Worm (Caenorhabditis elegans) whole organism, L1 larva: ENCODE data around the gene B0416.10.

Experiments
- C16A3.4 ChIP-seq: fragments of 150-350 bp; optimal IDR thresholded peaks from 2 replicates; lab custom pipeline; 2014; ENCODE audit warnings: missing biosample characterization, missing genetic modification characterization
- F16B12.6 ChIP-seq: fragments of 150-350 bp; optimal IDR thresholded peaks from 2 replicates; lab custom pipeline; 2014; ENCODE audit warnings: missing biosample characterization, missing genetic modification characterization
- ama-1 ChIP-seq: fragments of 150-350 bp; optimal IDR thresholded peaks from 2 replicates; lab custom pipeline; 2014
- ceh-82 ChIP-seq, 3 experiments: fragments of 150-350 bp in 1 of 3; sonication (generic microtip) in 2 of 3; optimal IDR thresholded peaks; 2 replicates each; lab custom pipeline; 2014 to 2017; ENCODE audit warnings: missing biosample characterization in 3 of 3, missing genetic modification characterization in 3 of 3
- ceh-88 ChIP-seq: fragments of 200-800 bp; sonication (Bioruptor generic); IDR thresholded peaks from 2 replicates; pipeline ENCODE4 v1.3.6; 2022; ENCODE audit warnings: missing genetic modification characterization, missing compliant biosample characterization
- ceh-90 ChIP-seq: sonication (generic microtip); optimal IDR thresholded peaks from 2 replicates; lab custom pipeline; 2016; ENCODE audit warnings: missing genetic modification characterization, missing compliant biosample characterization
- dpl-1 ChIP-seq, 3 experiments: fragments of 150-350 bp in 2 of 3; sonication (generic microtip) in 1 of 3; optimal IDR thresholded peaks; 2 replicates each; lab custom pipeline; 2014 to 2017; ENCODE audit warnings: missing biosample characterization in 3 of 3, missing genetic modification characterization in 3 of 3, missing genetic modification reagents in 3 of 3
- dsc-1 ChIP-seq: sonication (generic microtip); optimal IDR thresholded peaks from 2 replicates; lab custom pipeline; 2016; ENCODE audit warnings: mild to moderate bottlenecking, missing genetic modification characterization, missing compliant biosample characterization
- efl-1 ChIP-seq, 4 experiments: fragments of 150-350 bp; optimal IDR thresholded peaks in 3 of 4; peaks in 1 of 4; 1 replicate in 1 of 4; 2 replicates in 3 of 4; lab custom pipeline; 2014; ENCODE audit warnings: missing biosample characterization in 2 of 4, missing genetic modification characterization in 2 of 4, missing genetic modification reagents in 2 of 4
- efl-3 ChIP-seq: fragments of 200-800 bp; sonication (Bioruptor generic); optimal IDR thresholded peaks from 2 replicates; lab custom pipeline; 2018; ENCODE audit warnings: mild to moderate bottlenecking, missing genetic modification characterization, missing compliant biosample characterization
- egl-27 ChIP-seq, 2 experiments: fragments of 150-350 bp in 1 of 2; sonication (generic microtip); optimal IDR thresholded peaks; 3 replicates each; lab custom pipeline; 2017 to 2018; ENCODE audit warnings: missing biosample characterization in 2 of 2, missing genetic modification characterization in 2 of 2, missing genetic modification reagents in 2 of 2
- elt-2 ChIP-seq: sonication (generic microtip); optimal IDR thresholded peaks from 2 replicates; lab custom pipeline; 2016; ENCODE audit warnings: missing genetic modification characterization, mild to moderate bottlenecking, inconsistent platforms, missing compliant biosample characterization, missing genetic modification reagents
- elt-3 ChIP-seq, 6 experiments: fragments of 150-350 bp in 1 of 6; sonication (generic microtip); optimal IDR thresholded peaks; 2 replicates each; lab custom pipeline; 2017 to 2018; ENCODE audit warnings: missing biosample characterization in 6 of 6, missing genetic modification characterization in 6 of 6, inconsistent platforms in 1 of 6
- ets-5 ChIP-seq: fragments of 200-800 bp; sonication (Bioruptor generic); IDR thresholded peaks from 2 replicates; pipeline ENCODE4 v1.3.6; 2022; ENCODE audit warnings: missing genetic modification characterization, missing compliant biosample characterization
- fkh-10 ChIP-seq: sonication (generic microtip); optimal IDR thresholded peaks from 2 replicates; lab custom pipeline; 2017; ENCODE audit warnings: missing biosample characterization, missing genetic modification reagents, missing genetic modification characterization
- fkh-4 ChIP-seq: sonication (generic microtip); optimal IDR thresholded peaks from 2 replicates; lab custom pipeline; 2016; ENCODE audit warnings: missing compliant biosample characterization, missing genetic modification characterization, borderline replicate concordance
- fkh-8 ChIP-seq: sonication (generic microtip); optimal IDR thresholded peaks from 2 replicates; lab custom pipeline; 2016; ENCODE audit warnings: mild to moderate bottlenecking, missing genetic modification characterization, missing compliant biosample characterization
- hlh-17 ChIP-seq: fragments of 200-800 bp; sonication (Bioruptor generic); optimal IDR thresholded peaks from 2 replicates; lab custom pipeline; 2018; ENCODE audit warnings: missing genetic modification characterization, mild to moderate bottlenecking, missing compliant biosample characterization, moderate library complexity, borderline replicate concordance
- hlh-4 ChIP-seq: sonication (generic microtip); optimal IDR thresholded peaks from 2 replicates; lab custom pipeline; 2016; ENCODE audit warnings: mild to moderate bottlenecking, missing genetic modification characterization, missing compliant biosample characterization
- hpl-2 ChIP-seq: fragments of 150-350 bp; optimal IDR thresholded peaks from 2 replicates; lab custom pipeline; 2014; ENCODE audit warnings: missing biosample characterization, missing genetic modification reagents, missing genetic modification characterization
- irx-1 ChIP-seq: sonication (generic microtip); optimal IDR thresholded peaks from 2 replicates; lab custom pipeline; 2016; ENCODE audit warnings: missing genetic modification characterization, missing compliant biosample characterization
- jun-1 ChIP-seq: fragments of 150-350 bp; optimal IDR thresholded peaks from 2 replicates; lab custom pipeline; 2014; ENCODE audit warnings: missing biosample characterization, missing genetic modification reagents, missing genetic modification characterization
- lin-13 ChIP-seq: fragments of 150-350 bp; optimal IDR thresholded peaks from 2 replicates; lab custom pipeline; 2014; ENCODE audit warnings: missing biosample characterization, missing genetic modification reagents, missing genetic modification characterization
- lin-14 ChIP-seq: fragments of 200-800 bp; sonication (Bioruptor generic); optimal IDR thresholded peaks from 2 replicates; lab custom pipeline; 2018; ENCODE audit warnings: mild to moderate bottlenecking, missing genetic modification characterization, moderate library complexity, missing compliant biosample characterization
- lin-15B ChIP-seq: fragments of 150-350 bp; sonication (generic microtip); optimal IDR thresholded peaks from 3 replicates; lab custom pipeline; 2014; ENCODE audit warnings: missing biosample characterization, missing genetic modification characterization
- lin-39 ChIP-seq: fragments of 150-350 bp; optimal IDR thresholded peaks from 2 replicates; lab custom pipeline; 2014; ENCODE audit warnings: missing biosample characterization, missing genetic modification reagents, missing genetic modification characterization
- lir-3 ChIP-seq: sonication (generic microtip); optimal IDR thresholded peaks from 2 replicates; lab custom pipeline; 2016; ENCODE audit warnings: mild to moderate bottlenecking, missing genetic modification characterization, moderate library complexity, missing compliant biosample characterization; ENCODE audit not compliant: poor library complexity
- lsy-2 ChIP-seq, 2 experiments: fragments of 150-350 bp; optimal IDR thresholded peaks; 2 replicates each; lab custom pipeline; 2014; ENCODE audit warnings: missing biosample characterization in 2 of 2, missing genetic modification characterization in 2 of 2
- mdl-1 ChIP-seq, 2 experiments: fragments of 150-350 bp; optimal IDR thresholded peaks; 2 replicates each; lab custom pipeline; 2014 to 2017; ENCODE audit warnings: missing biosample characterization in 2 of 2, missing genetic modification characterization in 2 of 2, inconsistent platforms in 1 of 2
- mef-2 ChIP-seq: fragments of 150-350 bp; optimal IDR thresholded peaks from 2 replicates; lab custom pipeline; 2014; ENCODE audit warnings: missing biosample characterization, missing genetic modification characterization
- nhr-11 ChIP-seq: fragments of 150-350 bp; optimal IDR thresholded peaks from 2 replicates; lab custom pipeline; 2014; ENCODE audit warnings: missing biosample characterization, missing genetic modification characterization
- nhr-12 ChIP-seq: sonication (generic microtip); optimal IDR thresholded peaks from 2 replicates; lab custom pipeline; 2017; ENCODE audit warnings: missing biosample characterization, missing genetic modification characterization
- nhr-20 ChIP-seq: sonication (generic microtip); optimal IDR thresholded peaks from 2 replicates; lab custom pipeline; 2016; ENCODE audit warnings: mild to moderate bottlenecking, missing genetic modification characterization, missing compliant biosample characterization
- nhr-237 ChIP-seq: fragments of 150-350 bp; optimal IDR thresholded peaks from 2 replicates; lab custom pipeline; 2014; ENCODE audit warnings: missing biosample characterization, missing genetic modification characterization
- nhr-47 ChIP-seq: sonication (generic microtip); optimal IDR thresholded peaks from 2 replicates; lab custom pipeline; 2016; ENCODE audit warnings: mild to moderate bottlenecking, missing genetic modification characterization, moderate library complexity, missing compliant biosample characterization
- nhr-71 ChIP-seq: sonication (generic microtip); optimal IDR thresholded peaks from 2 replicates; lab custom pipeline; 2016; ENCODE audit warnings: mild to moderate bottlenecking, missing genetic modification characterization, moderate library complexity, missing compliant biosample characterization
- nhr-76 ChIP-seq: sonication (generic microtip); optimal IDR thresholded peaks from 2 replicates; lab custom pipeline; 2017; ENCODE audit warnings: missing biosample characterization, missing genetic modification characterization
- nhr-85 ChIP-seq: sonication (generic microtip); peaks from one replicate; lab custom pipeline; 2016; ENCODE audit warnings: missing genetic modification characterization, inconsistent platforms, missing compliant biosample characterization
- nhr-90 ChIP-seq: sonication (generic microtip); optimal IDR thresholded peaks from 2 replicates; lab custom pipeline; 2016; ENCODE audit warnings: mild to moderate bottlenecking, missing genetic modification characterization, missing compliant biosample characterization; ENCODE audit not compliant: poor library complexity
- pax-3 ChIP-seq: fragments of 200-800 bp; sonication (Bioruptor generic); optimal IDR thresholded peaks from 2 replicates; lab custom pipeline; 2018; ENCODE audit warnings: mild to moderate bottlenecking, missing genetic modification characterization, moderate library complexity, missing compliant biosample characterization
- skn-1 ChIP-seq: fragments of 150-350 bp; optimal IDR thresholded peaks from 2 replicates; lab custom pipeline; 2014; ENCODE audit warnings: missing biosample characterization, missing genetic modification characterization
- snu-23 ChIP-seq: sonication (generic microtip); optimal IDR thresholded peaks from 2 replicates; lab custom pipeline; 2016; ENCODE audit warnings: missing genetic modification characterization, missing compliant biosample characterization
- sox-4 ChIP-seq: sonication (generic microtip); optimal IDR thresholded peaks from 2 replicates; lab custom pipeline; 2016; ENCODE audit warnings: missing genetic modification characterization, missing compliant biosample characterization
- sptf-1 ChIP-seq: fragments of 150-350 bp; optimal IDR thresholded peaks from 2 replicates; lab custom pipeline; 2014; ENCODE audit warnings: missing biosample characterization, missing genetic modification characterization
- sup-37 ChIP-seq: fragments of 200-800 bp; sonication (Bioruptor generic); optimal IDR thresholded peaks from 2 replicates; lab custom pipeline; 2018; ENCODE audit warnings: mild to moderate bottlenecking, missing genetic modification characterization, missing compliant biosample characterization
- unc-30 ChIP-seq: sonication (generic microtip); optimal IDR thresholded peaks from 2 replicates; lab custom pipeline; 2017; ENCODE audit warnings: missing biosample characterization, missing genetic modification characterization
- xbp-1 ChIP-seq: sonication (generic microtip); optimal IDR thresholded peaks from 2 replicates; lab custom pipeline; 2016; ENCODE audit warnings: missing genetic modification characterization, missing compliant biosample characterization

B0416.10 gene

ce11 chrX:9225273-9225672 lies 49.2 kb downstream of the B0416.10 start (continued):
- TF ChIP-seq lin-15B (no peak), nhr-47 (tag; lab: Kevin White, UChicago) (peak; percentile 9), lin-39 (no peak), nhr-90 (peak; percentile 55), nhr-71 (peak; percentile 49), ama-1 (no peak), hlh-4 (tag; lab: Kevin White, UChicago) (no peak), lin-14 (peak; percentile 75), nhr-20 (peak; percentile 51), mef-2 (tag; lab: Kevin White, UChicago) (no peak), elt-2 (tag; lab: Kevin White, UChicago) (no peak), lir-3 (tag; lab: Kevin White, UChicago) (no peak), fkh-10 (GFP tag; lab: Kevin White, UChicago) (no peak), snu-23 (GFP tag; lab: Kevin White, UChicago) (peak; percentile 68), egl-27 (tag; optimal IDR thresholded peaks at IDR 0.05; lab: Kevin White, UChicago) (no peak), unc-30 (tag; lab: Kevin White, UChicago) (no peak), elt-3 (tag; optimal IDR thresholded peaks at IDR 0.05; lab: Kevin White, UChicago) (peak in 2 of 6 experiments; percentile 20 to 21), nhr-11 (tag; lab: Kevin White, UChicago) (no peak), sox-4 (no peak), xbp-1 (no peak), pax-3 (tag; lab: Kevin White, UChicago) (no peak), mdl-1 (tag; optimal IDR thresholded peaks at IDR 0.05; lab: Kevin White, UChicago) (peak in 1 of 2 experiments; percentile 65), efl-1 (optimal IDR thresholded peaks at IDR 0.05; lab: Kevin White, UChicago) (peak in 1 of 2 experiments; percentile 40), efl-1 (GFP tag; optimal IDR thresholded peaks at IDR 0.05 in 1 of 2; lab: Kevin White, UChicago) (no peak), F16B12.6 (tag; lab: Kevin White, UChicago) (no peak), nhr-12 (tag; lab: Kevin White, UChicago) (no peak), skn-1 (tag; lab: Kevin White, UChicago) (peak; percentile 3), efl-3 (no peak), nhr-237 (no peak), hpl-2 (GFP tag; lab: Kevin White, UChicago) (no peak), fkh-8 (tag; lab: Kevin White, UChicago) (no peak), irx-1 (tag; lab: Kevin White, UChicago) (no peak), nhr-76 (tag; lab: Kevin White, UChicago) (no peak), nhr-85 (peak; percentile 93), fkh-4 (tag; lab: Kevin White, UChicago) (no peak), dpl-1 (GFP tag; optimal IDR thresholded peaks at IDR 0.05; lab: Kevin White, UChicago) (no peak), sptf-1 (tag; lab: Kevin White, UChicago) (no peak), jun-1 (tag; lab: Kevin White, UChicago) (peak; percentile 23), C16A3.4 (tag; lab: Kevin White, UChicago) (peak; percentile 18), sup-37 (GFP tag; lab: Kevin White, UChicago) (no peak), ets-5 (GFP tag; lab: Robert Waterston, UW) (no peak), dsc-1 (tag; lab: Kevin White, UChicago) (no peak), lin-13 (GFP tag; lab: Kevin White, UChicago) (no peak), ceh-82 (tag; optimal IDR thresholded peaks at IDR 0.05; lab: Kevin White, UChicago) (no peak), hlh-17 (no peak), ceh-90 (tag; lab: Kevin White, UChicago) (no peak), ceh-88 (GFP tag; lab: Robert Waterston, UW) (no peak), lsy-2 (tag; optimal IDR thresholded peaks at IDR 0.05; lab: Kevin White, UChicago) (peak in 1 of 2 experiments; percentile 14)
